Fruit fly (Drosophila melanogaster) whole organism, embryonic: ENCODE data around the gene CG32816.

ENCODE experiments used
- Ada2b ChIP-seq: fragments of 200-800 bp; sonication (Bioruptor generic); IDR thresholded peaks from 2 replicates; pipeline ENCODE4 v1.3.6; 2022; ENCODE audit warnings: missing biosample characterization, missing genetic modification characterization
- Adf1 ChIP-seq: fragments of 200-800 bp; sonication (Bioruptor generic); IDR thresholded peaks from 2 replicates; pipeline ENCODE4 v1.3.6; 2022; ENCODE audit warnings: missing biosample characterization, missing genetic modification characterization
- Aef1 ChIP-seq: fragments of 200-800 bp; sonication (Bioruptor generic); IDR thresholded peaks from 3 replicates; pipeline ENCODE4 v1.3.6; 2022; ENCODE audit warnings: missing biosample characterization, missing genetic modification characterization
- Antp ChIP-seq: fragments of 200-800 bp; sonication (Bioruptor generic); optimal IDR thresholded peaks from 3 replicates; lab custom pipeline; 2016; ENCODE audit warnings: missing biosample characterization, missing genetic modification characterization
- BEAF-32 ChIP-seq: fragments of 200-800 bp; sonication (Bioruptor generic); optimal IDR thresholded peaks from 3 replicates; lab custom pipeline; 2017; ENCODE audit warnings: missing biosample characterization, missing genetic modification characterization, mild to moderate bottlenecking, moderate library complexity, missing genetic modification reagents
- CG10147 ChIP-seq: fragments of 200-800 bp; sonication (Bioruptor generic); optimal IDR thresholded peaks from 2 replicates; lab custom pipeline; 2019; ENCODE audit warnings: missing biosample characterization, mild to moderate bottlenecking, missing genetic modification characterization, moderate library complexity
- CG10267 ChIP-seq: fragments of 200-800 bp; sonication (Bioruptor generic); optimal IDR thresholded peaks from 2 replicates; lab custom pipeline; 2018; ENCODE audit warnings: missing biosample characterization, mild to moderate bottlenecking, missing genetic modification characterization, moderate library complexity
- CG10321 ChIP-seq: fragments of 200-800 bp; sonication (Bioruptor generic); IDR thresholded peaks from 2 replicates; pipeline ENCODE4 v1.3.6; 2022; ENCODE audit warnings: missing biosample characterization, missing genetic modification characterization
- CG11456 ChIP-seq: fragments of 200-800 bp; sonication (Bioruptor generic); IDR thresholded peaks from 3 replicates; pipeline ENCODE4 v1.3.6; 2022; ENCODE audit warnings: missing biosample characterization, missing genetic modification characterization
- CG11560 ChIP-seq: fragments of 200-800 bp; sonication (Bioruptor generic); IDR thresholded peaks from 3 replicates; pipeline ENCODE4 v1.3.6; 2022; ENCODE audit warnings: missing biosample characterization, missing genetic modification characterization
- CG11695 ChIP-seq: fragments of 200-800 bp; sonication (Bioruptor generic); IDR thresholded peaks from 3 replicates; pipeline ENCODE4 v1.3.6; 2022; ENCODE audit warnings: missing biosample characterization, missing genetic modification characterization
- CG11696 ChIP-seq: fragments of 200-800 bp; sonication (Bioruptor generic); IDR thresholded peaks from 2 replicates; pipeline ENCODE4 v1.3.6; 2022; ENCODE audit warnings: missing biosample characterization, missing genetic modification characterization
- CG11723 ChIP-seq: fragments of 200-800 bp; sonication (Bioruptor generic); optimal IDR thresholded peaks from 2 replicates; lab custom pipeline; 2017; ENCODE audit warnings: missing biosample characterization, mild to moderate bottlenecking, missing genetic modification characterization
- CG17186 ChIP-seq: fragments of 200-800 bp; sonication (Bioruptor generic); optimal IDR thresholded peaks from 3 replicates; lab custom pipeline; 2017; ENCODE audit warnings: missing biosample characterization, missing genetic modification reagents, missing genetic modification characterization
- CG17568 ChIP-seq: fragments of 200-800 bp; sonication (Bioruptor generic); optimal IDR thresholded peaks from 2 replicates; lab custom pipeline; 2018; ENCODE audit warnings: missing biosample characterization, mild to moderate bottlenecking, missing genetic modification characterization, moderate library complexity
- CG18011 ChIP-seq: fragments of 200-800 bp; sonication (Bioruptor generic); optimal IDR thresholded peaks from 2 replicates; lab custom pipeline; 2017; ENCODE audit warnings: missing biosample characterization, missing genetic modification characterization, mild to moderate bottlenecking, moderate library complexity, missing genotype
- CG18619 ChIP-seq: fragments of 200-800 bp; sonication (Bioruptor generic); optimal IDR thresholded peaks from 3 replicates; lab custom pipeline; 2017; ENCODE audit warnings: missing biosample characterization, mild to moderate bottlenecking, missing genetic modification characterization
- CG32767 ChIP-seq: fragments of 200-800 bp; sonication (Bioruptor generic); IDR thresholded peaks from 2 replicates; pipeline ENCODE4 v1.3.6; 2022; ENCODE audit warnings: missing biosample characterization, missing genetic modification characterization
- CG5953 ChIP-seq: fragments of 200-800 bp; sonication (Bioruptor generic); IDR thresholded peaks from 2 replicates; pipeline ENCODE4 v1.3.6; 2022; ENCODE audit warnings: missing biosample characterization, missing genetic modification characterization
- CG6175 ChIP-seq: fragments of 200-800 bp; sonication (Bioruptor generic); IDR thresholded peaks from 3 replicates; pipeline ENCODE4 v1.3.6; 2022; ENCODE audit warnings: missing biosample characterization, missing genetic modification characterization
- CG6654 ChIP-seq: fragments of 200-800 bp; sonication (Bioruptor generic); optimal IDR thresholded peaks from 2 replicates; lab custom pipeline; 2017; ENCODE audit warnings: missing biosample characterization, mild to moderate bottlenecking, missing genetic modification characterization
- CG8478 ChIP-seq: fragments of >200 bp; optimal IDR thresholded peaks from 2 replicates; lab custom pipeline; 2018
- CG9215 ChIP-seq: fragments of 200-800 bp; sonication (Bioruptor generic); IDR thresholded peaks from 2 replicates; pipeline ENCODE4 v1.3.6; 2022; ENCODE audit warnings: missing biosample characterization, missing genetic modification characterization
- E2f1 ChIP-seq: fragments of 200-800 bp; sonication (Bioruptor generic); IDR thresholded peaks from 2 replicates; pipeline ENCODE4 v1.3.6; 2022; ENCODE audit warnings: missing biosample characterization, missing genetic modification characterization
- Hr39 ChIP-seq: fragments of >200 bp; optimal IDR thresholded peaks from 2 replicates; lab custom pipeline; 2017
- Hsf ChIP-seq: fragments of 200-800 bp; sonication (Bioruptor generic); optimal IDR thresholded peaks from 3 replicates; lab custom pipeline; 2016; ENCODE audit warnings: missing biosample characterization, missing genetic modification characterization
- Lim3 ChIP-seq: fragments of 200-800 bp; sonication (Bioruptor generic); IDR thresholded peaks from 2 replicates; pipeline ENCODE4 v1.3.6; 2022; ENCODE audit warnings: missing biosample characterization, missing genetic modification characterization
- MESR4 ChIP-seq: fragments of 200-800 bp; sonication (Bioruptor generic); optimal IDR thresholded peaks from 2 replicates; lab custom pipeline; 2018; ENCODE audit warnings: missing biosample characterization, mild to moderate bottlenecking, missing genetic modification characterization, moderate library complexity
- Med ChIP-seq: fragments of 200-800 bp; sonication (Bioruptor generic); peaks from one replicate; lab custom pipeline; 2016; ENCODE audit warnings: missing biosample characterization, missing genetic modification characterization, mild to moderate bottlenecking, inconsistent platforms, moderate library complexity
- Rx ChIP-seq: fragments of 200-800 bp; sonication (Bioruptor generic); IDR thresholded peaks from 2 replicates; pipeline ENCODE4 v1.3.6; 2022; ENCODE audit warnings: missing biosample characterization, missing genetic modification characterization
- Six4 ChIP-seq: fragments of 200-800 bp; sonication (Bioruptor generic); optimal IDR thresholded peaks from 2 replicates; lab custom pipeline; 2016; ENCODE audit warnings: missing biosample characterization, missing genetic modification characterization
- Sox100B ChIP-seq: fragments of 200-800 bp; sonication (Bioruptor generic); optimal IDR thresholded peaks from 3 replicates; lab custom pipeline; 2018; ENCODE audit warnings: missing biosample characterization, mild to moderate bottlenecking, missing genetic modification characterization
- Xrp1 ChIP-seq: fragments of 200-800 bp; sonication (Bioruptor generic); IDR thresholded peaks from 2 replicates; pipeline ENCODE4 v1.3.6; 2022; ENCODE audit warnings: missing biosample characterization, missing genetic modification characterization
- amos ChIP-seq: fragments of 200-800 bp; sonication (Bioruptor generic); IDR thresholded peaks from 2 replicates; pipeline ENCODE4 v1.3.6; 2022; ENCODE audit warnings: missing biosample characterization, missing genetic modification characterization; ENCODE audit not compliant: partially characterized antibody
- aop ChIP-seq: fragments of 200-800 bp; sonication (Bioruptor generic); IDR thresholded peaks from 2 replicates; pipeline ENCODE4 v1.3.6; 2022; ENCODE audit warnings: missing biosample characterization, missing genetic modification characterization
- bsh ChIP-seq, 2 experiments: fragments of 200-800 bp; sonication (Bioruptor generic); optimal IDR thresholded peaks; 2 replicates each; lab custom pipeline; 2017 to 2018; ENCODE audit warnings: mild to moderate bottlenecking in 2 of 2, missing biosample characterization in 2 of 2, missing genetic modification characterization in 2 of 2, moderate library complexity in 1 of 2
- btn ChIP-seq: fragments of 200-800 bp; sonication (Bioruptor generic); optimal IDR thresholded peaks from 2 replicates; lab custom pipeline; 2016; ENCODE audit warnings: missing biosample characterization, missing genetic modification characterization
- cas ChIP-seq: fragments of 200-800 bp; sonication (Bioruptor generic); IDR thresholded peaks from 2 replicates; pipeline ENCODE4 v1.3.6; 2022; ENCODE audit warnings: missing biosample characterization, missing genetic modification characterization
- chm ChIP-seq: fragments of 200-800 bp; sonication (Bioruptor generic); IDR thresholded peaks from 2 replicates; pipeline ENCODE4 v1.3.6; 2022; ENCODE audit warnings: missing biosample characterization, missing genetic modification characterization
- ci ChIP-seq: fragments of 200-800 bp; sonication (Bioruptor generic); IDR thresholded peaks from 3 replicates; pipeline ENCODE4 v1.3.6; 2022; ENCODE audit warnings: missing biosample characterization, missing genetic modification characterization
- fd102C ChIP-seq: fragments of 200-800 bp; sonication (Bioruptor generic); optimal IDR thresholded peaks from 2 replicates; lab custom pipeline; 2018; ENCODE audit warnings: missing biosample characterization, mild to moderate bottlenecking, missing genetic modification characterization, moderate library complexity
- fru ChIP-seq: fragments of >200 bp; optimal IDR thresholded peaks from 2 replicates; lab custom pipeline; 2017
- gt ChIP-seq: fragments of 200-800 bp; sonication (Bioruptor generic); IDR thresholded peaks from 2 replicates; pipeline ENCODE4 v1.3.6; 2022; ENCODE audit warnings: missing biosample characterization, missing genetic modification characterization
- nmo ChIP-seq: fragments of 200-800 bp; sonication (Bioruptor generic); optimal IDR thresholded peaks from 2 replicates; lab custom pipeline; 2018; ENCODE audit warnings: missing biosample characterization, mild to moderate bottlenecking, missing genetic modification characterization, moderate library complexity
- onecut ChIP-seq: fragments of 200-800 bp; sonication (Bioruptor generic); IDR thresholded peaks from 2 replicates; pipeline ENCODE4 v1.3.6; 2022; ENCODE audit warnings: missing biosample characterization, missing genetic modification characterization
- pnt ChIP-seq: fragments of 200-800 bp; sonication (Bioruptor generic); optimal IDR thresholded peaks from 3 replicates; lab custom pipeline; 2016; ENCODE audit warnings: missing biosample characterization, missing genetic modification characterization
- psq ChIP-seq: fragments of 200-800 bp; sonication (Bioruptor generic); optimal IDR thresholded peaks from 2 replicates; lab custom pipeline; 2017; ENCODE audit warnings: missing biosample characterization, missing genetic modification characterization
- rib ChIP-seq: fragments of 200-800 bp; sonication (Bioruptor generic); IDR thresholded peaks from 2 replicates; pipeline ENCODE4 v1.3.6; 2022; ENCODE audit warnings: missing biosample characterization, missing genetic modification characterization
- scrt ChIP-seq: fragments of 200-800 bp; sonication (Bioruptor generic); optimal IDR thresholded peaks from 2 replicates; lab custom pipeline; 2018; ENCODE audit warnings: missing biosample characterization, mild to moderate bottlenecking, missing genetic modification characterization, moderate library complexity
- ssp ChIP-seq: fragments of 200-800 bp; sonication (Bioruptor generic); IDR thresholded peaks from 2 replicates; pipeline ENCODE4 v1.3.6; 2022; ENCODE audit warnings: missing biosample characterization, missing genetic modification characterization
- trh ChIP-seq: fragments of 200-800 bp; sonication (Bioruptor generic); optimal IDR thresholded peaks from 2 replicates; lab custom pipeline; 2016; ENCODE audit warnings: missing biosample characterization, missing genetic modification characterization

CG32816 gene

DNA sequence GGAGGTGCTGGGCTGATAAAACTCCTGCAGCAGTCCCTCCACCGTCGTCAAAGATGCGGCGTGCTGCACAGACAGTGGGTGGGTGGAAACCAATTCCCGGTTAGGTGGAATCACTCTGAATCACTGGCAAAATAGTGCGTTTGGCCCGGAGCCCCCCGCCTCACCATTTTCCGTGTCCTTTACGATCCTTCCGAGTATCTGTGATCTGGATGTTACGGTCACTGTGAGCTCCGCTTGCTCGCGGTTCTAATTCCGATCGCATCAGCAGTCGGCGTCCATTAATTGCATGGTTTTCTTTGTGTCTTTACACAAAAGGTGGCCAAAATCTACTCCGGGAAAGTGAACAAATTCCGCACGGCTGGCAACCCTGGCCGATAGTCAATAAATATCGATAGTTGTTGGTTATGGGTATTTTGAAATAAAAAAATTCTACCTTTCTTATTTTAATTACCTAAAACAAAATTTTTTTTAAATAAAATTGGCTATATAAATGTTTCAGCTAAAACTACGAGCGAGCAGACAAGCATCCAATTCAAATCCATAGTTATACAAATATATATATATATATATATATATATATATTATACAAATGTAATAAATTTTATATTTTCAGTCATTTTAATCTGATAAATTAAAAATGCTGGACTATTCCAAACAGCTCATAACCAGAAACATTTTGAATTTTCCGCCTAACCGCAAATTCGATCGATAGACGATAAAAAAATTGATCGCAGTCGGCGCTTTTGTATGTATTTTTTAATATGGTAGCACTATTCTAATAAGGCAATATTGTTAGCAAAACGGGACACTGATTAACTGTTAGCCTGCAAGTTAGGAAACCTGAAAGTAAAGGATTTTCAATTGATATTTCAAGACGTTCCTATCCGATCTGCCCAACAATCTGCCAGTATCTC is 6.0 kb upstream of the CG32816 start, which contains the start of the genes ebo and CG13373 (continued):
- TF ChIP-seq Hsf (GFP tag; lab: Kevin White, UChicago) (peak; percentile 8), CG11695 (GFP tag; lab: Robert Waterston, UW) (no peak), Adf1 (GFP tag; lab: Robert Waterston, UW) (no peak), onecut (GFP tag; lab: Robert Waterston, UW) (0 out of 2 replicates have a peak, but pooled peaks have one; percentile 22), cas (no peak), Hr39 (lab: Kevin White, UChicago) (no peak), Aef1 (GFP tag; lab: Robert Waterston, UW) (no peak), psq (no peak), amos (GFP tag; lab: Robert Waterston, UW) (peak; percentile 65), CG9215 (no peak), CG10321 (GFP tag; lab: Robert Waterston, UW) (no peak), CG17568 (GFP tag; lab: Kevin White, UChicago) (no peak), pnt (GFP tag; lab: Kevin White, UChicago) (no peak), CG6654 (no peak), fru (no peak), fd102C (no peak), gt (no peak), CG18011 (GFP tag; lab: Kevin White, UChicago) (no peak), CG6175 (GFP tag; lab: Robert Waterston, UW) (no peak), CG18619 (no peak), ssp (GFP tag; lab: Robert Waterston, UW) (no peak), Ada2b (GFP tag; lab: Robert Waterston, UW) (peak; percentile 39), chm (GFP tag; lab: Robert Waterston, UW) (no peak), btn (GFP tag; lab: Kevin White, UChicago) (no peak), MESR4 (peak; percentile 77), CG11560 (tag; lab: Robert Waterston, UW) (no peak), ci (GFP tag; lab: Robert Waterston, UW) (0 out of 3 replicates have a peak, but pooled peaks have one; percentile 7), CG11723 (GFP tag; lab: Kevin White, UChicago) (no peak), CG32767 (no peak), CG10267 (tag; lab: Kevin White, UChicago) (peak; percentile 18), Antp (GFP tag; lab: Kevin White, UChicago) (peak; percentile 12), Xrp1 (peak; percentile 30; the same call in 1 of the 2 replicates), nmo (GFP tag; lab: Kevin White, UChicago) (peak; percentile 35), CG11456 (GFP tag; lab: Robert Waterston, UW) (no peak), CG5953 (GFP tag; lab: Robert Waterston, UW) (no peak), Med (peak; percentile 81), bsh (GFP tag; optimal IDR thresholded peaks at IDR 0.05; lab: Kevin White, UChicago) (peak in 1 of 2 experiments; percentile 47), rib (GFP tag; lab: Robert Waterston, UW) (no peak), trh (GFP tag; lab: Kevin White, UChicago) (no peak), CG10147 (GFP tag; lab: Kevin White, UChicago) (no peak), CG8478 (no peak), Lim3 (GFP tag; lab: Robert Waterston, UW) (no peak), Sox100B (GFP tag; lab: Kevin White, UChicago) (no peak), Six4 (GFP tag; lab: Kevin White, UChicago) (no peak), aop (GFP tag; lab: Robert Waterston, UW) (no peak), E2f1 (GFP tag; lab: Robert Waterston, UW) (0 out of 2 replicates have a peak, but pooled peaks have one; percentile 25), CG17186 (GFP tag; lab: Kevin White, UChicago) (no peak), scrt (GFP tag; lab: Kevin White, UChicago) (no peak), CG11696 (GFP tag; lab: Robert Waterston, UW) (no peak), Rx (GFP tag; lab: Robert Waterston, UW) (no peak), BEAF-32 (peak; percentile 69)
